Fruit fly (Drosophila melanogaster): ENCODE data around the gene CG13622.

DNA sequence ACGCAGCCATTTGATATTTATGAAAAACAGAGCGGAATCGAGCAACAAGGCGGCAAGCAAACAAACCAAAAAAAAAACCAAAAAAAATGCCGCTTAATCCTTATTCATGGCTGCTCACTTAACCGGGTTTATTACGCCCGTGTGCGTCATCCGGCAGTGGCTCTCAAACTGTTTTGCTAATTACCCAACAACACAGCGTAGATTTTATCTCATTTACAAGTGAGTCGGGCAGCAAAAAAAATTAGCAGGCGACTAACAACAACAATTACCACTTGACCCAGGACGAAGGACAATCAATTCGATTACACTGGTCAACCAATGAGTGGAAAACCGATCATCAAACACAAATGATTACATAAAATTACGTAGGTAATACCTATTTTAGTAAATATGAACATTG is 24.7 kb upstream of the CG13622 start:
- TF ChIP-seq CG8478 (optimal IDR thresholded peaks at IDR 0.05) (no peak), CTCF (optimal IDR thresholded peaks at IDR 0.05) (no peak)

All from S2 (cell line).